Worm (Caenorhabditis elegans): ENCODE measurements around the gene F35H8.1.

Gene F35H8.1

DNA sequence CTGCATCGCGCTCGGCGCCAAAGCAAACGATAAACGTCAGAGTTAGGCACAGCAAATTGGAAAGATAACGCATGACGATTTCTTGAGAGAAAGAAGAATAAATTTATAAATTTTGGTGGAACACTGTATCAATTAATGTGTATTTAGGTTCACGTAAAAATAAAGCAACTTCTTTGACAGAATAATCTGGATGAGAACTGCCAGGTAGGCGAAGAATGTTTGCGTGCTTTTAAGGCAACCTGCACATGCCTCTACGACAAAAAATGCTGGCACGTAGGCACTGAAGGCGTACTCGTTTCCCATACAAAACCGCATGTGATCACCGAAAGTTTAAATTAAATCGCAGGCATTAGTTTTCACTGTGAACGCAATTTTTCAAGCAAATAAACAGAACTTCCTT, at the start of gene F35H8.1:
TSS of gene F35H8.1 (minus strand) at position 101 of the 400 bp plus-strand sequence.
- TF ChIP-seq ceh-13 (GFP tag; optimal IDR thresholded peaks at IDR 0.05) (no peak), hmg-4 (GFP tag; optimal IDR thresholded peaks at IDR 0.05) (no peak), ama-1 (optimal IDR thresholded peaks at IDR 0.05) (no peak), sea-1 (GFP tag; conservative IDR thresholded peaks at IDR 0.05) (no peak), tbx-37 (GFP tag; conservative IDR thresholded peaks at IDR 0.05) (no peak), flt-1 (GFP tag; IDR thresholded peaks at IDR 0.05) (no peak), ceh-36 (tag; optimal IDR thresholded peaks at IDR 0.05) (no peak), F13C5.2 (tag; optimal IDR thresholded peaks at IDR 0.05) (no peak), tbx-11 (GFP tag; IDR thresholded peaks at IDR 0.05) (no peak), hnd-1 (tag; optimal IDR thresholded peaks at IDR 0.05) (no peak)

DNA sequence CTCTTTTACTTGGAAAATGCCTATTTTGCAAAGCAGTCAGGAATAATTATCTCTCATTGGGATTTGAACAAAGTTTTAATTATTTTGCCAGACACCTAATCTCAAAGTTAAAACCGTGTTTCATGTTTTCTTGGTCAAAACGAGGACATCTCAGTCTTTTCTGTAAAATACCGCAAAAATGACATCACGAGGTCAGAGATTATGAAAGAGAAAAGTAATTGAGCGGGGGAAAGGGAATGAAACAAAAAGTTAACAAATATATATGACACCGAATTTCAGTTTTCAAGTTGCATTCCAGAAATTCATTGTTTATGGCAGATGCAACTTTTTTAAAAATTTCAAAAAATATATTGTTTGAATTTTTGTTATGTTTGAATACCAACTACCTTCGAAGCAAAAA, 49.5 kb upstream of the F35H8.1 start:
- TF ChIP-seq hnd-1 (tag; optimal IDR thresholded peaks at IDR 0.05) (no peak), tbx-37 (GFP tag; conservative IDR thresholded peaks at IDR 0.05) (no peak), tra-4 (tag; optimal IDR thresholded peaks at IDR 0.05) (no peak), ets-7 (tag; optimal IDR thresholded peaks at IDR 0.05) (no peak), ceh-36 (tag; optimal IDR thresholded peaks at IDR 0.05) (no peak), sea-1 (GFP tag; conservative IDR thresholded peaks at IDR 0.05) (no peak), ceh-13 (GFP tag; optimal IDR thresholded peaks at IDR 0.05) (no peak), aly-1 (tag; optimal IDR thresholded peaks at IDR 0.05) (no peak), pes-1 (GFP tag; IDR thresholded peaks at IDR 0.05) (no peak), tbx-11 (GFP tag; IDR thresholded peaks at IDR 0.05) (no peak), B0310.2 (tag; optimal IDR thresholded peaks at IDR 0.05) (no peak), scrt-1 (GFP tag; IDR thresholded peaks at IDR 0.05) (no peak), hmg-4 (GFP tag; optimal IDR thresholded peaks at IDR 0.05) (no peak)

DNA sequence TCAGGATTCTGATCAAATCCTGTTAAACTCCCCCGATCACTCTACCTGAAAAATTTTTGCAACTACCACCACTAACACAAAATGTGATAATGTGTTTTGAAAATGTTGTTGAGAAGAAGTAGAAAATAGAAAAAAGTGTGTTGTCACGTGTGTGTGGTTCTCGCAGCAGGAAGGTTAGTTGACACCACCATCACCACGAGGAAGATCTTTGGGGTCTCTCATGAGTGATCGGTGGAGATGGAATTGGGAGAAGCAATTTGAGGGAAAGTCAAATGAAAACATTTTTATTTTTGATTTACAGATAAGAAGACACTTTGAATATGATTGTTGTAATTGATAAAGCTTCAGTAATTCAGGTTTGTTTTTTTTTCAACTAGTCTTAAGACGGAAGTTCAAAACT, 48.6 kb upstream of the F35H8.1 start:
- TF ChIP-seq F13C5.2 (tag; optimal IDR thresholded peaks at IDR 0.05) (no peak), tra-4 (tag; optimal IDR thresholded peaks at IDR 0.05) (no peak), flt-1 (GFP tag; IDR thresholded peaks at IDR 0.05) (no peak), aly-1 (tag; optimal IDR thresholded peaks at IDR 0.05) (no peak), tbx-11 (GFP tag; IDR thresholded peaks at IDR 0.05) (no peak), ceh-36 (tag; optimal IDR thresholded peaks at IDR 0.05) (no peak)

DNA sequence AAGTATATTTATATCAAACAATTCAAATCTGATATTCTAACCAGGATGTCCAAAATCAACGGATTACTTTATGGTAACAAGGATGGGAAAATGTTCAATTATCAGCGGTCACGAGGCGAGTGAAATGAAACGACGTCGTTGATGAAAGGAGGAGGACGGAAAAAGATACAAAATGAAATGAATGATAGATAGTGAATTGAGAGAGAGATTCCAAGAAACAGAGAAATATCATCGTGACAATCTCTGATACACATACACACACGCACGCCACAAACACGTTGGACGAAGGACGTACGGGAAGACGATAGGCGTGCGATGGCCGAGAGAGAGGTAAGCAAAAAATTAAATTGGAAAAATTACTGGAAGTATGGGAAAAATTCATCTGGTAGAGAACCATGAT, 48.0 kb upstream of the F35H8.1 start:
- TF ChIP-seq B0310.2 (tag; optimal IDR thresholded peaks at IDR 0.05) (no peak), F13C5.2 (tag; optimal IDR thresholded peaks at IDR 0.05) (no peak)

DNA sequence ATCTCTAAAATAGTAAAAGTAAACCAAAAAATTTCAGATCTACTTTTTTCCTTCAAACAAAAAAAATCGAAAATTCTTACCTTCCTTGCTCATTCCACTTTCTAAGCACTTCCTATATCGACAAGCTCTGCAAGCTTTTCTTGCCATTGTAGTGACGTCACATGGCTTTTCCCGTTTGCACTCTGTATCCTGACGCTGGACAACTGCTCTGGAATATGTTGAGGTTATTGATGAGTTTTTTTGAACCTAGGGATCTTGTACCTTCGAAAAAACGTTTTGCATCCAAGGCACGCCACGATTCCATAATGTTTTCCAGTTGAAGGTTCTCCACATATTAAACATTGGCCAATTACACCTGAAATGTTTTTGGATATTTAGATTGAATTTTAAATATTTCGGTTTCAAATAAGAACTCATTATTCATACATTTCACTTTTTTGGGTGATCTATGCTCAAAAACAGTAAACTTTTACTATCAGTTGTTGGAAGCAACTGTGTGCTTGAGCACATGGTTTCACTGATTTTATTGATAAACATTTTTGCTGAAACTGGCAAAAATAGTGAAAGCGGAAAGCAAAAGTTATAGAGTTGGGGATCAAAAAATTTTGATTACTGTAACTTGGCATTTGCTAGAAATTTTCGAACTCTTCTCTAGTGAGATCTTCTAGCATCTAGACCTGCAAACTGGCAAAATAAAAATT, 47.1 kb upstream of the F35H8.1 start:
- no peak for TF ChIP-seq sea-1 (GFP tag; conservative IDR thresholded peaks at IDR 0.05)
- TF ChIP-seq tra-4 (tag; optimal IDR thresholded peaks at IDR 0.05): no peak
- TF ChIP-seq hmbx-1 (tag; optimal IDR thresholded peaks at IDR 0.05): no peak
- TF ChIP-seq B0310.2 (tag; optimal IDR thresholded peaks at IDR 0.05): no peak
- no peak for TF ChIP-seq ceh-13 (GFP tag; optimal IDR thresholded peaks at IDR 0.05)
- no peak for TF ChIP-seq hnd-1 (tag; optimal IDR thresholded peaks at IDR 0.05)
- no peak for TF ChIP-seq ama-1 (optimal IDR thresholded peaks at IDR 0.05)
- no peak for TF ChIP-seq scrt-1 (GFP tag; IDR thresholded peaks at IDR 0.05)
- TF ChIP-seq tbx-37 (GFP tag; conservative IDR thresholded peaks at IDR 0.05): no peak
- TF ChIP-seq pes-1 (GFP tag; IDR thresholded peaks at IDR 0.05): no peak
- TF ChIP-seq flt-1 (GFP tag; IDR thresholded peaks at IDR 0.05): no peak
- no peak for TF ChIP-seq ceh-36 (tag; optimal IDR thresholded peaks at IDR 0.05)
- no peak for TF ChIP-seq ets-7 (tag; optimal IDR thresholded peaks at IDR 0.05)

DNA sequence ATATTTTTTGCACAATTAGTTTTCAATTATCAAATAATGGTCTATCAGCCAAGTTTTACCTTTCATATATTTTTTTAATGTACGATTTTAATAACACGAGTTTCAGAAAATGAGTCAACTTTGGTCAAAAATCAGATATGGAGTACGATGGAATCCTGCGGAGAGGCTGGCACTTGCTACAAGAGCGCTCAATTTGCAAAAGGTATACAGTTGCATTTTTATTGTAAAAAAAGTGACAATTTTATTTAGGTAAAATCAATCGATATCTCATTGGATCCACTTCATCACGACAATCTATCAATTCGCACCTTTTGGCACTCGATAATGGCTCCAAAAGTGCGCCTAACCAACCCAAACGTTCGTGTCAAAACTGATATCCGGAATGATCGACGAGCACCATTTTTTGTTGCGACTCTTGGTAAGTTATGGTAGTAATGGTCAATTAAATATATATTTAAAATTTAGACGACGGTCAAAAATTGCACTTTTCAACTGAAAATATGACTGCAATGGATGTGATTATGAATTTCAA, 44.5 kb upstream of the F35H8.1 start, which contains the start of gene mrpl-53:
TSS of gene mrpl-53 (plus strand) at position 107 of the 532 bp plus-strand sequence.
- no peak for TF ChIP-seq tra-4 (tag; optimal IDR thresholded peaks at IDR 0.05)
- TF ChIP-seq F13C5.2 (tag; optimal IDR thresholded peaks at IDR 0.05): no peak
- no peak for TF ChIP-seq aly-1 (tag; optimal IDR thresholded peaks at IDR 0.05)
- TF ChIP-seq ets-7 (tag; optimal IDR thresholded peaks at IDR 0.05): no peak
- TF ChIP-seq sea-1 (GFP tag; conservative IDR thresholded peaks at IDR 0.05): no peak
- no peak for TF ChIP-seq pes-1 (GFP tag; IDR thresholded peaks at IDR 0.05)
- TF ChIP-seq tbx-37 (GFP tag; conservative IDR thresholded peaks at IDR 0.05): no peak
- TF ChIP-seq ceh-13 (GFP tag; optimal IDR thresholded peaks at IDR 0.05): no peak
- TF ChIP-seq hmbx-1 (tag; optimal IDR thresholded peaks at IDR 0.05): no peak
- TF ChIP-seq ceh-36 (tag; optimal IDR thresholded peaks at IDR 0.05): no peak
- TF ChIP-seq tbx-11 (GFP tag; IDR thresholded peaks at IDR 0.05): no peak
- TF ChIP-seq flt-1 (GFP tag; IDR thresholded peaks at IDR 0.05): no peak
- TF ChIP-seq hnd-1 (tag; optimal IDR thresholded peaks at IDR 0.05): no peak
- no peak for TF ChIP-seq scrt-1 (GFP tag; IDR thresholded peaks at IDR 0.05)
- TF ChIP-seq hmg-4 (GFP tag; optimal IDR thresholded peaks at IDR 0.05): no peak
- no peak for TF ChIP-seq ama-1 (optimal IDR thresholded peaks at IDR 0.05)

DNA sequence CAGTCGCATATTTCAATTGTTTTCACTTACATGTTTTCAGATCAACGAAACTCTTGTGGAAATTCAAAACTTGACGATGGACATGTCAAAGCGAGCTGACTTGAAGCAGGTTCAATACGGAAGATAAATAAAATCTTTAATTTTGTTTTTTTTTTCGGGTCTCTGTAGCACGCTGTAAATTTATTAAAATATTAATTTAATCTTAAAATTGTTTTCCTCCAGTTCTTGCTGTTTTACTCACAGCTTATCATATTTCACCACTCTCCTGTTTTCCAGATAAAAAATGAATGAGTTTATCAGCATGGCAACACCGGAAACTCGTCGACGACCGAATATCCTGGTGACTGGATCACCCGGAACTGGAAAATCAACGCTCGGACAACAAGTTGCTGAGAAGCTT, 43.3 kb upstream of the F35H8.1 start, which contains the start of gene E02H1.6:
TSS of gene E02H1.6 (plus strand) at position 301 of the 400 bp plus-strand sequence.
- TF ChIP-seq scrt-1 (GFP tag; IDR thresholded peaks at IDR 0.05) (no peak), sea-1 (GFP tag; conservative IDR thresholded peaks at IDR 0.05) (no peak), hnd-1 (tag; optimal IDR thresholded peaks at IDR 0.05) (no peak), hmg-4 (GFP tag; optimal IDR thresholded peaks at IDR 0.05) (no peak), pes-1 (GFP tag; IDR thresholded peaks at IDR 0.05) (no peak), ets-7 (tag; optimal IDR thresholded peaks at IDR 0.05) (no peak), ama-1 (optimal IDR thresholded peaks at IDR 0.05) (no peak), B0310.2 (tag; optimal IDR thresholded peaks at IDR 0.05) (no peak), F13C5.2 (tag; optimal IDR thresholded peaks at IDR 0.05) (no peak), aly-1 (tag; optimal IDR thresholded peaks at IDR 0.05) (no peak)

DNA sequence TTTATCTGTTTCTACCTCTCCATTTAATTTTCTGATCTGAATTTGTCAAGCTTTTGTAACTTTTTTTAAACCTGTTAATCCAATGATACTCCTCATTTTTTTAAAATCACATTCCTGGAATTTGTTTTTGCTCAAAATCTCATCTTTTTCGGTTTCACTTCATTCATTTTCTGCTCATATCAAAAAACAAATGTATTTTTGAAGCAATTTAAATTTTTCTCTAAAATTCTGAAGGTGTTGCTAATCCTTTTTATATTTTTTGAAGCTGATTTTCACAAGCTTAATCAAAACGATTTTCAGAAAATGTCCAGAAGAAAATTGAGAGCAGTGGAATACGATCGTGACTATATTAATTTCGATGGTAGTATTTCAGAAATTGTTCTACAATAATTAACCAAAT, 41.8 kb upstream of the F35H8.1 start, which contains the start of gene E02H1.5:
TSS of gene E02H1.5 (plus strand) at position 301 of the 400 bp plus-strand sequence.
- TF ChIP-seq pes-1 (GFP tag; IDR thresholded peaks at IDR 0.05): no peak
- no peak for TF ChIP-seq scrt-1 (GFP tag; IDR thresholded peaks at IDR 0.05)
- TF ChIP-seq B0310.2 (tag; optimal IDR thresholded peaks at IDR 0.05): no peak
- no peak for TF ChIP-seq aly-1 (tag; optimal IDR thresholded peaks at IDR 0.05)
- TF ChIP-seq hmg-4 (GFP tag; optimal IDR thresholded peaks at IDR 0.05): no peak
- TF ChIP-seq ceh-13 (GFP tag; optimal IDR thresholded peaks at IDR 0.05): no peak

Measured in whole organism, early embryonic.